Worm (Caenorhabditis elegans) whole organism, L3 larva: ENCODE measurements around the gene M01F1.8.

Experiments used
- R02D3.7 ChIP-seq: fragments of 150-350 bp; optimal IDR thresholded peaks from 2 replicates; lab custom pipeline; 2014; ENCODE audit warnings: missing biosample characterization, missing genetic modification characterization
- ZK546.5 ChIP-seq: sonication (generic microtip); optimal IDR thresholded peaks from 2 replicates; lab custom pipeline; 2017; ENCODE audit warnings: missing biosample characterization, missing genetic modification characterization
- ceh-16 ChIP-seq: sonication (generic microtip); optimal IDR thresholded peaks from 2 replicates; lab custom pipeline; 2017; ENCODE audit warnings: missing biosample characterization, missing genetic modification characterization
- ceh-28 ChIP-seq: fragments of 150-350 bp; optimal IDR thresholded peaks from 2 replicates; lab custom pipeline; 2014; ENCODE audit warnings: missing biosample characterization, missing genetic modification reagents, missing genetic modification characterization
- ceh-82 ChIP-seq: fragments of 150-350 bp; optimal IDR thresholded peaks from 2 replicates; lab custom pipeline; 2014; ENCODE audit warnings: missing biosample characterization, missing genetic modification characterization
- egl-27 ChIP-seq: sonication (generic microtip); optimal IDR thresholded peaks from 4 replicates; lab custom pipeline; 2017; ENCODE audit warnings: missing biosample characterization, missing genetic modification reagents, missing genetic modification characterization
- egl-5 ChIP-seq: fragments of 150-350 bp; optimal IDR thresholded peaks from 2 replicates; lab custom pipeline; 2017; ENCODE audit warnings: missing biosample characterization, missing genetic modification reagents, missing genetic modification characterization, inconsistent platforms
- elt-2 ChIP-seq: sonication (generic microtip); optimal IDR thresholded peaks from 2 replicates; lab custom pipeline; 2016; ENCODE audit warnings: missing genetic modification reagents, mild to moderate bottlenecking, missing genetic modification characterization, missing compliant biosample characterization
- elt-3 ChIP-seq, 3 experiments: fragments of 150-350 bp in 1 of 3; sonication (generic microtip) in 2 of 3; optimal IDR thresholded peaks; 2 replicates in 2 of 3; 4 replicates in 1 of 3; lab custom pipeline; 2014 to 2017; ENCODE audit warnings: missing biosample characterization in 3 of 3, missing genetic modification characterization in 3 of 3
- eor-1 ChIP-seq, 2 experiments: fragments of 150-350 bp; optimal IDR thresholded peaks; 2 replicates each; lab custom pipeline; 2014 to 2018; ENCODE audit warnings: missing biosample characterization in 2 of 2, missing genetic modification characterization in 2 of 2
- fkh-10 ChIP-seq: sonication (generic microtip); optimal IDR thresholded peaks from 2 replicates; lab custom pipeline; 2017; ENCODE audit warnings: missing biosample characterization, missing genetic modification reagents, missing genetic modification characterization
- fkh-2 ChIP-seq: fragments of 150-350 bp; optimal IDR thresholded peaks from 2 replicates; lab custom pipeline; 2014; ENCODE audit warnings: missing biosample characterization, missing genetic modification reagents, missing genetic modification characterization
- fos-1 ChIP-seq: fragments of 150-350 bp; optimal IDR thresholded peaks from 2 replicates; lab custom pipeline; 2014; ENCODE audit warnings: missing biosample characterization, missing genetic modification characterization
- hmg-11 ChIP-seq: sonication (generic microtip); optimal IDR thresholded peaks from 2 replicates; lab custom pipeline; 2016; ENCODE audit warnings: missing genetic modification characterization, missing compliant biosample characterization
- jun-1 ChIP-seq: fragments of 150-350 bp; optimal IDR thresholded peaks from 2 replicates; lab custom pipeline; 2014; ENCODE audit warnings: missing biosample characterization, missing genetic modification reagents, missing genetic modification characterization
- lin-15B ChIP-seq: fragments of 150-350 bp; optimal IDR thresholded peaks from 2 replicates; lab custom pipeline; 2014; ENCODE audit warnings: missing biosample characterization, missing genetic modification characterization
- lin-39 ChIP-seq: fragments of 150-350 bp; optimal IDR thresholded peaks from 2 replicates; lab custom pipeline; 2018; ENCODE audit warnings: missing biosample characterization, missing genetic modification reagents, missing genetic modification characterization
- lsy-12 ChIP-seq: sonication (generic microtip); optimal IDR thresholded peaks from 2 replicates; lab custom pipeline; 2016; ENCODE audit warnings: mild to moderate bottlenecking, missing genetic modification characterization, missing compliant biosample characterization
- mdl-1 ChIP-seq: fragments of 150-350 bp; optimal IDR thresholded peaks from 2 replicates; lab custom pipeline; 2014; ENCODE audit warnings: missing biosample characterization, missing genetic modification characterization
- mml-1 ChIP-seq: fragments of 150-350 bp; sonication (generic microtip); optimal IDR thresholded peaks from 3 replicates; lab custom pipeline; 2014; ENCODE audit warnings: missing biosample characterization, missing genetic modification characterization
- nfya-1 ChIP-seq: sonication (generic microtip); optimal IDR thresholded peaks from 2 replicates; lab custom pipeline; 2017; ENCODE audit warnings: missing genetic modification characterization, mild to moderate bottlenecking, missing compliant biosample characterization, antibody characterized with exemption, moderate library complexity; ENCODE audit not compliant: insufficient read depth
- nhr-11 ChIP-seq: fragments of 150-350 bp; optimal IDR thresholded peaks from 2 replicates; lab custom pipeline; 2014; ENCODE audit warnings: missing biosample characterization, missing genetic modification characterization
- nhr-12 ChIP-seq: fragments of 150-350 bp; optimal IDR thresholded peaks from 2 replicates; lab custom pipeline; 2014; ENCODE audit warnings: missing biosample characterization, missing genetic modification characterization
- nhr-23 ChIP-seq: fragments of 150-350 bp; optimal IDR thresholded peaks from 2 replicates; lab custom pipeline; 2014; ENCODE audit warnings: missing biosample characterization, missing genetic modification reagents, missing genetic modification characterization
- nhr-237 ChIP-seq: fragments of 150-350 bp; optimal IDR thresholded peaks from 2 replicates; lab custom pipeline; 2014; ENCODE audit warnings: missing biosample characterization, missing genetic modification characterization
- nhr-25 ChIP-seq: sonication (generic microtip); optimal IDR thresholded peaks from 2 replicates; lab custom pipeline; 2017; ENCODE audit warnings: missing biosample characterization, missing genetic modification characterization
- nhr-28 ChIP-seq: fragments of 150-350 bp; optimal IDR thresholded peaks from 2 replicates; lab custom pipeline; 2014; ENCODE audit warnings: missing biosample characterization, missing genetic modification characterization
- nhr-43 ChIP-seq: sonication (generic microtip); optimal IDR thresholded peaks from 2 replicates; lab custom pipeline; 2016; ENCODE audit warnings: mild to moderate bottlenecking, missing genetic modification characterization, missing compliant biosample characterization; ENCODE audit not compliant: poor library complexity, severe bottlenecking
- nhr-67 ChIP-seq: fragments of 150-350 bp; optimal IDR thresholded peaks from 2 replicates; lab custom pipeline; 2014; ENCODE audit warnings: missing biosample characterization, missing genetic modification characterization
- nhr-76 ChIP-seq: fragments of 150-350 bp; sonication (generic microtip); optimal IDR thresholded peaks from 5 replicates; lab custom pipeline; 2014; ENCODE audit warnings: missing biosample characterization, missing genetic modification characterization
- nhr-77 ChIP-seq: fragments of 150-350 bp; optimal IDR thresholded peaks from 2 replicates; lab custom pipeline; 2014; ENCODE audit warnings: missing biosample characterization, missing genetic modification characterization
- pha-4 ChIP-seq: fragments of 150-350 bp; optimal IDR thresholded peaks from 2 replicates; lab custom pipeline; 2014; ENCODE audit warnings: missing biosample characterization, missing genetic modification reagents, missing genetic modification characterization
- pqm-1 ChIP-seq: fragments of 150-350 bp; optimal IDR thresholded peaks from 2 replicates; lab custom pipeline; 2017; ENCODE audit warnings: missing biosample characterization, missing genetic modification characterization, inconsistent platforms
- sea-2 ChIP-seq: fragments of 150-350 bp; sonication (generic microtip); optimal IDR thresholded peaks from 4 replicates; lab custom pipeline; 2014; ENCODE audit warnings: missing biosample characterization, missing genetic modification reagents, missing genetic modification characterization
- skn-1 ChIP-seq: fragments of 150-350 bp; optimal IDR thresholded peaks from 2 replicates; lab custom pipeline; 2014; ENCODE audit warnings: missing biosample characterization, missing genetic modification characterization
- snpc-4 ChIP-seq: fragments of 150-350 bp; optimal IDR thresholded peaks from 2 replicates; lab custom pipeline; 2014; ENCODE audit warnings: missing biosample characterization, missing genetic modification characterization
- tbx-2 ChIP-seq: sonication (generic microtip); optimal IDR thresholded peaks from 2 replicates; lab custom pipeline; 2016; ENCODE audit warnings: mild to moderate bottlenecking, missing genetic modification characterization, missing compliant biosample characterization
- unc-39 ChIP-seq: sonication (generic microtip); optimal IDR thresholded peaks from 4 replicates; lab custom pipeline; 2017; ENCODE audit warnings: missing biosample characterization, missing genetic modification characterization
- unc-62 ChIP-seq: fragments of 150-350 bp; sonication (generic microtip); optimal IDR thresholded peaks from 4 replicates; lab custom pipeline; 2014; ENCODE audit warnings: missing biosample characterization, missing genetic modification reagents, missing genetic modification characterization
- zag-1 ChIP-seq: fragments of 150-350 bp; optimal IDR thresholded peaks from 2 replicates; lab custom pipeline; 2014; ENCODE audit warnings: missing biosample characterization, missing genetic modification characterization
- ztf-11 ChIP-seq: fragments of 150-350 bp; optimal IDR thresholded peaks from 2 replicates; lab custom pipeline; 2014; ENCODE audit warnings: missing biosample characterization, missing genetic modification characterization
- ztf-4 ChIP-seq: fragments of 150-350 bp; optimal IDR thresholded peaks from 2 replicates; lab custom pipeline; 2014; ENCODE audit warnings: missing biosample characterization, missing genetic modification characterization

M01F1.8 gene

DNA sequence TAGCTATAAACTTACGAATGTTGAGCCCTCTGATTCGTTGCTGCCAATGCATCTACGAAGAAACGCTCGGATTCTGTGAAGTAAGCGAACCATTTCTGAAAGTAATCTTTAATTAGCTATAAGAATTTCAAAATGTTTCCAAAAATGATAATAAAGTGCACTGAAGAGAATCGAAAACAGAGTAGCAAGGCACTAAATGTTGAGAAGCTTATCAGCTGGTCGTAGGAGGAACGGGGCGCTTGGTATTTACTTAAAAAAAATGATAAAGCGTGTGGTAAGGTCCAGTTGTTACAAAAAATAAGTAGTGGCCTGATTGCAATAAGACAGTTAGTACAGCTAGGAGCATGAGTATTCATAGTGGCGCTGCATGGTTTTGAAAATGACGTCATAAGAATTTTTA, 44.0 kb upstream of the M01F1.8 start, which contains the start of gene C54C6.7:
C54C6.7 (minus strand) TSS at position 101 of the 400 bp plus-strand sequence.
- TF ChIP-seq pha-4 (tag; lab: Kevin White, UChicago) (no peak), ceh-82 (tag; lab: Kevin White, UChicago) (no peak), mml-1 (tag; lab: Kevin White, UChicago) (no peak), skn-1 (tag; lab: Kevin White, UChicago) (no peak), egl-27 (tag; lab: Kevin White, UChicago) (no peak), lsy-12 (tag; lab: Kevin White, UChicago) (no peak)
- TF ChIP-seq, all 47 proteins: peak for 0

- TF ChIP-seq lin-39 (peak; percentile 3), nhr-25 (tag; lab: Kevin White, UChicago) (no peak)
Measured at ce11 chrIII:3543071-3543470, 40.7 kb upstream of the M01F1.8 start.

ce11 chrIII:3542105-3542504, 39.8 kb upstream of the M01F1.8 start:
- TF ChIP-seq lin-39, result peak; percentile 62
- TF ChIP-seq ZK546.5 (tag; lab: Kevin White, UChicago), result no peak
- TF ChIP-seq nhr-12 (tag; lab: Kevin White, UChicago), result no peak
- TF ChIP-seq sea-2, result peak; percentile 0
- peak; percentile 68 for TF ChIP-seq nfya-1 (tag; lab: Kevin White, UChicago)
- no peak for TF ChIP-seq mml-1 (tag; lab: Kevin White, UChicago)
- peak; percentile 8 for TF ChIP-seq lin-15B (tag; lab: Kevin White, UChicago)
- no peak for TF ChIP-seq nhr-237 (tag; lab: Kevin White, UChicago)
- peak; percentile 38 for TF ChIP-seq hmg-11
- TF ChIP-seq, all 47 proteins: peak for 5

DNA sequence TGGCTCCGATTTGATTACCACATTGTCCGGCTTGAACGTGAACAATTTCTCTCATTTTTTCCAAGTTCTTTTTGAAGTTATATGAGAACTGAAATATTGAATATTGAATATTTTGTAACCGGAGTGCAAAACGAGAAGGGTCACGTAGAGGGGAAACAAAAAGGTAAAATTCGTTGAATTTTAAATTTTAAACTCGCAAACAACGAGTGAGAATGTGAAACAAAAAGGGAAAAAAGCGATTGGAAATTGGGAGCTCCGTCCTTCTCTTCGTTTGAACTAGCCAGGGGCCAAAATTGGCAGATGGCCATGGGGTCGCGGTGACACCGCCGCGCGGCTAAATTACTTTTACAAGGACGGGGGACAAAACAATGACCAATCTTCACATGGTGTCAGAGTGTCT, 39.2 kb upstream of the M01F1.8 start, which contains the start of gene ben-1:
ben-1 (minus strand) TSS at position 101 of the 400 bp plus-strand sequence.
- TF ChIP-seq unc-39, result no peak
- no peak for TF ChIP-seq ceh-16 (tag; lab: Kevin White, UChicago)
- no peak for TF ChIP-seq nhr-67 (tag; lab: Kevin White, UChicago)
- TF ChIP-seq fkh-10, result no peak
- no peak for TF ChIP-seq nhr-11
- TF ChIP-seq R02D3.7 (tag; lab: Kevin White, UChicago), result no peak
- TF ChIP-seq fos-1, result no peak
- TF ChIP-seq zag-1, result no peak
- TF ChIP-seq nhr-43, result no peak
- no peak for TF ChIP-seq elt-2
- no peak for TF ChIP-seq unc-62 (GFP tag; lab: Kevin White, UChicago)
- TF ChIP-seq skn-1 (tag; lab: Kevin White, UChicago), result no peak
- no peak for TF ChIP-seq nhr-237 (tag; lab: Kevin White, UChicago)
- TF ChIP-seq ZK546.5 (tag; lab: Kevin White, UChicago), result no peak
- no peak for TF ChIP-seq elt-3 (tag; optimal IDR thresholded peaks at IDR 0.05; lab: Kevin White, UChicago)

- no peak for TF ChIP-seq egl-5 (tag; lab: Kevin White, UChicago)
- no peak for TF ChIP-seq fos-1
- no peak for TF ChIP-seq zag-1
- TF ChIP-seq nhr-11, result no peak
- TF ChIP-seq ceh-16 (tag; lab: Kevin White, UChicago), result no peak
- no peak for TF ChIP-seq eor-1 (tag; optimal IDR thresholded peaks at IDR 0.05; lab: Kevin White, UChicago)
- no peak for TF ChIP-seq lin-15B (tag; lab: Kevin White, UChicago)
- TF ChIP-seq nhr-28 (tag; lab: Kevin White, UChicago), result no peak
- TF ChIP-seq nhr-67 (tag; lab: Kevin White, UChicago), result no peak
- TF ChIP-seq lin-39, result no peak
- TF ChIP-seq elt-2, result no peak
Measured at ce11 chrIII:3541093-3541492, 38.7 kb upstream of the M01F1.8 start.

ce11 chrIII:3540424-3540823, 38.1 kb upstream of the M01F1.8 start:
- TF ChIP-seq hmg-11, result no peak
- no peak for TF ChIP-seq nhr-11
- TF ChIP-seq nhr-76 (tag; lab: Kevin White, UChicago), result no peak
- no peak for TF ChIP-seq lin-39
- TF ChIP-seq nhr-77 (tag; lab: Kevin White, UChicago), result no peak
- no peak for TF ChIP-seq unc-62 (GFP tag; lab: Kevin White, UChicago)
- TF ChIP-seq nhr-23 (tag; lab: Kevin White, UChicago), result peak; percentile 62
- no peak for TF ChIP-seq ceh-28 (tag; lab: Kevin White, UChicago)
- TF ChIP-seq pha-4 (tag; lab: Kevin White, UChicago), result peak; percentile 92
- no peak for TF ChIP-seq tbx-2 (tag; lab: Kevin White, UChicago)
- TF ChIP-seq ztf-11 (tag; lab: Kevin White, UChicago), result no peak
- TF ChIP-seq mdl-1, result no peak
- no peak for TF ChIP-seq egl-27 (tag; lab: Kevin White, UChicago)
- peak; percentile 18 for TF ChIP-seq jun-1 (tag; lab: Kevin White, UChicago)
- no peak for TF ChIP-seq unc-39
- no peak for TF ChIP-seq nhr-12 (tag; lab: Kevin White, UChicago)
- peak; percentile 46 for TF ChIP-seq nhr-43
- TF ChIP-seq eor-1 (tag; optimal IDR thresholded peaks at IDR 0.05; lab: Kevin White, UChicago), result no peak
- no peak for TF ChIP-seq sea-2
- no peak for TF ChIP-seq nhr-237 (tag; lab: Kevin White, UChicago)
- no peak for TF ChIP-seq nhr-28 (tag; lab: Kevin White, UChicago)
- TF ChIP-seq snpc-4 (tag; lab: Kevin White, UChicago), result peak; percentile 35
- no peak for TF ChIP-seq fkh-2 (tag; lab: Kevin White, UChicago)
- no peak for TF ChIP-seq ztf-4 (tag; lab: Kevin White, UChicago)
- peak; percentile 38 for TF ChIP-seq pqm-1
